Fruit fly (Drosophila melanogaster) whole organism, embryonic: ENCODE measurements around the gene CG1213.

Experiments
- Ada2b ChIP-seq: fragments of 200-800 bp; sonication (Bioruptor generic); IDR thresholded peaks from 2 replicates; pipeline ENCODE4 v1.3.6; 2022; ENCODE audit warnings: missing biosample characterization, missing genetic modification characterization
- Antp ChIP-seq: fragments of 200-800 bp; sonication (Bioruptor generic); optimal IDR thresholded peaks from 3 replicates; lab custom pipeline; 2016; ENCODE audit warnings: missing biosample characterization, missing genetic modification characterization
- B-H1 ChIP-seq: fragments of 200-800 bp; sonication (Bioruptor generic); IDR thresholded peaks from 3 replicates; pipeline ENCODE4 v1.3.6; 2022; ENCODE audit warnings: missing biosample characterization, missing genetic modification characterization
- C15 ChIP-seq: fragments of 200-800 bp; sonication (Bioruptor generic); IDR thresholded peaks from 3 replicates; pipeline ENCODE4 v1.3.6; 2022; ENCODE audit warnings: missing biosample characterization, missing genetic modification characterization
- CG10543 ChIP-seq: fragments of 200-800 bp; sonication (Bioruptor generic); optimal IDR thresholded peaks from 3 replicates; lab custom pipeline; 2017; ENCODE audit warnings: missing biosample characterization, mild to moderate bottlenecking, missing genetic modification characterization, moderate library complexity
- CG11093 ChIP-seq: fragments of 200-800 bp; sonication (Bioruptor generic); IDR thresholded peaks from 3 replicates; pipeline ENCODE4 v1.3.6; 2022; ENCODE audit warnings: missing biosample characterization, missing genetic modification characterization
- CG11247 ChIP-seq: fragments of 200-800 bp; sonication (Bioruptor generic); IDR thresholded peaks from 2 replicates; pipeline ENCODE4 v1.3.6; 2022; ENCODE audit warnings: missing biosample characterization, missing genetic modification characterization
- CG11560 ChIP-seq: fragments of 200-800 bp; sonication (Bioruptor generic); IDR thresholded peaks from 3 replicates; pipeline ENCODE4 v1.3.6; 2022; ENCODE audit warnings: missing biosample characterization, missing genetic modification characterization
- CG13287 ChIP-seq: fragments of 200-800 bp; sonication (Bioruptor generic); IDR thresholded peaks from 2 replicates; pipeline ENCODE4 v1.3.6; 2022; ENCODE audit warnings: missing biosample characterization, missing genetic modification characterization; ENCODE audit not compliant: partially characterized antibody
- CG15479 ChIP-seq: fragments of 200-800 bp; sonication (Bioruptor generic); optimal IDR thresholded peaks from 3 replicates; lab custom pipeline; 2019; ENCODE audit warnings: missing biosample characterization, mild to moderate bottlenecking, missing genetic modification characterization, moderate library complexity
- CG17359 ChIP-seq: fragments of 200-800 bp; sonication (Bioruptor generic); optimal IDR thresholded peaks from 3 replicates; lab custom pipeline; 2018; ENCODE audit warnings: missing biosample characterization, mild to moderate bottlenecking, missing genetic modification characterization, moderate library complexity
- CG2202 ChIP-seq: fragments of 200-800 bp; sonication (Bioruptor generic); optimal IDR thresholded peaks from 2 replicates; lab custom pipeline; 2018; ENCODE audit warnings: missing biosample characterization, mild to moderate bottlenecking, missing genetic modification characterization
- CG30431 ChIP-seq: fragments of 200-800 bp; sonication (Bioruptor generic); optimal IDR thresholded peaks from 2 replicates; lab custom pipeline; 2017; ENCODE audit warnings: missing biosample characterization, missing genetic modification characterization
- CG32532 ChIP-seq: fragments of 200-800 bp; sonication (Bioruptor generic); IDR thresholded peaks from 2 replicates; pipeline ENCODE4 v1.3.6; 2022; ENCODE audit warnings: missing biosample characterization, missing genetic modification characterization
- CG34422 ChIP-seq: fragments of 200-800 bp; sonication (Bioruptor generic); IDR thresholded peaks from 3 replicates; pipeline ENCODE4 v1.3.6; 2022; ENCODE audit warnings: missing biosample characterization, missing genetic modification characterization
- CG3726 ChIP-seq: fragments of 200-800 bp; sonication (Bioruptor generic); IDR thresholded peaks from 3 replicates; pipeline ENCODE4, ENCODE4 v1.3.6; 2022; ENCODE audit warnings: missing biosample characterization, missing genetic modification characterization
- CG3995 ChIP-seq: fragments of 200-800 bp; sonication (Bioruptor generic); optimal IDR thresholded peaks from 3 replicates; lab custom pipeline; 2016; ENCODE audit warnings: missing biosample characterization, missing genetic modification characterization
- CG4282 ChIP-seq: fragments of 200-800 bp; sonication (Bioruptor generic); optimal IDR thresholded peaks from 2 replicates; lab custom pipeline; 2016; ENCODE audit warnings: missing biosample characterization, missing genetic modification characterization
- CG43689 ChIP-seq: fragments of 200-800 bp; sonication (Bioruptor generic); IDR thresholded peaks from 2 replicates; pipeline ENCODE4 v1.3.6; 2022; ENCODE audit warnings: missing biosample characterization, missing genetic modification characterization
- CG4424 ChIP-seq: fragments of 200-800 bp; sonication (Bioruptor generic); optimal IDR thresholded peaks from 3 replicates; lab custom pipeline; 2016; ENCODE audit warnings: missing biosample characterization, missing genetic modification characterization
- CG4820 ChIP-seq: fragments of 200-800 bp; sonication (Bioruptor generic); optimal IDR thresholded peaks from 3 replicates; lab custom pipeline; 2016; ENCODE audit warnings: missing biosample characterization, missing genetic modification characterization
- CG7839 ChIP-seq: fragments of 200-800 bp; sonication (Bioruptor generic); optimal IDR thresholded peaks from 3 replicates; lab custom pipeline; 2018; ENCODE audit warnings: missing biosample characterization, mild to moderate bottlenecking, missing genetic modification characterization, moderate library complexity
- CG9876 ChIP-seq: fragments of 200-800 bp; sonication (Bioruptor generic); optimal IDR thresholded peaks from 2 replicates; lab custom pipeline; 2016; ENCODE audit warnings: missing biosample characterization, missing genetic modification characterization
- Hr51 ChIP-seq, 2 experiments: fragments of 200-800 bp; sonication (Bioruptor generic); optimal IDR thresholded peaks; 2 replicates in 1 of 2; 3 replicates in 1 of 2; lab custom pipeline; 2016 to 2018; ENCODE audit warnings: missing biosample characterization in 2 of 2, missing genetic modification characterization in 2 of 2, mild to moderate bottlenecking in 1 of 2, moderate library complexity in 1 of 2
- MTF-1 ChIP-seq: fragments of 200-800 bp; sonication (Bioruptor generic); optimal IDR thresholded peaks from 2 replicates; lab custom pipeline; 2018; ENCODE audit warnings: missing biosample characterization, mild to moderate bottlenecking, missing genetic modification characterization, borderline replicate concordance
- NK7.1 ChIP-seq: fragments of 200-800 bp; sonication (Bioruptor generic); optimal IDR thresholded peaks from 3 replicates; lab custom pipeline; 2016; ENCODE audit warnings: missing biosample characterization, missing genetic modification characterization
- Nf-YC ChIP-seq: fragments of 200-800 bp; optimal IDR thresholded peaks from 3 replicates; lab custom pipeline; 2019; ENCODE audit warnings: missing biosample characterization, mild to moderate bottlenecking, missing genetic modification characterization, moderate library complexity
- Pdp1 ChIP-seq, 2 experiments: fragments of 200-800 bp; sonication (Bioruptor generic); optimal IDR thresholded peaks; 3 replicates each; lab custom pipeline; 2016; ENCODE audit warnings: missing biosample characterization in 2 of 2, missing genetic modification characterization in 2 of 2, mild to moderate bottlenecking in 1 of 2, moderate library complexity in 1 of 2
- Ptx1 ChIP-seq: fragments of 200-800 bp; sonication (Bioruptor generic); IDR thresholded peaks from 2 replicates; pipeline ENCODE4 v1.3.6; 2022; ENCODE audit warnings: missing biosample characterization, missing genetic modification characterization
- Six4 ChIP-seq: fragments of 200-800 bp; sonication (Bioruptor generic); optimal IDR thresholded peaks from 2 replicates; lab custom pipeline; 2016; ENCODE audit warnings: missing biosample characterization, missing genetic modification characterization
- Sry-δ ChIP-seq: fragments of 200-800 bp; sonication (Bioruptor generic); optimal IDR thresholded peaks from 2 replicates; lab custom pipeline; 2016; ENCODE audit warnings: missing biosample characterization, missing genetic modification characterization
- Stat92E ChIP-seq, 3 experiments: fragments of >200 bp in 2 of 3; fragments of 200-800 bp in 1 of 3; sonication (Bioruptor generic) in 1 of 3; optimal IDR thresholded peaks; 2 replicates each; lab custom pipeline; 2017 to 2019; ENCODE audit warnings: missing biosample characterization in 3 of 3, missing genetic modification characterization in 3 of 3, mild to moderate bottlenecking in 1 of 3, moderate library complexity in 1 of 3
- al ChIP-seq: fragments of 200-800 bp; sonication (Bioruptor generic); IDR thresholded peaks from 2 replicates; pipeline ENCODE4 v1.3.6; 2022; ENCODE audit warnings: missing biosample characterization, missing genetic modification characterization
- ap ChIP-seq: fragments of 200-800 bp; sonication (Bioruptor generic); IDR thresholded peaks from 2 replicates; pipeline ENCODE4 v1.3.6; 2022; ENCODE audit warnings: missing biosample characterization, missing genetic modification characterization
- ara ChIP-seq: fragments of 200-800 bp; sonication (Bioruptor generic); IDR thresholded peaks from 2 replicates; pipeline ENCODE4 v1.3.6; 2022; ENCODE audit warnings: missing biosample characterization, missing genetic modification characterization
- dpn ChIP-seq, 2 experiments: fragments of 200-800 bp; sonication (Bioruptor generic); optimal IDR thresholded peaks; 3 replicates each; lab custom pipeline; 2016; ENCODE audit warnings: missing biosample characterization in 2 of 2, missing genetic modification characterization in 2 of 2
- dysf ChIP-seq: fragments of 200-800 bp; sonication (Bioruptor generic); IDR thresholded peaks from 3 replicates; pipeline ENCODE4 v1.3.6; 2022; ENCODE audit warnings: missing biosample characterization, missing genetic modification characterization
- fu2 ChIP-seq: fragments of 200-800 bp; sonication (Bioruptor generic); optimal IDR thresholded peaks from 2 replicates; lab custom pipeline; 2016; ENCODE audit warnings: missing biosample characterization, missing genetic modification characterization
- gem ChIP-seq: fragments of 200-800 bp; sonication (Bioruptor generic); optimal IDR thresholded peaks from 2 replicates; lab custom pipeline; 2019; ENCODE audit warnings: missing biosample characterization, mild to moderate bottlenecking, missing genetic modification characterization, moderate library complexity
- lbe ChIP-seq: fragments of 200-800 bp; sonication (Bioruptor generic); optimal IDR thresholded peaks from 2 replicates; lab custom pipeline; 2016; ENCODE audit warnings: missing biosample characterization, mild to moderate bottlenecking, missing genetic modification characterization
- lmd ChIP-seq: fragments of 200-800 bp; sonication (Bioruptor generic); IDR thresholded peaks from 2 replicates; pipeline ENCODE4 v1.3.6; 2022; ENCODE audit warnings: missing biosample characterization, missing genetic modification characterization
- nau ChIP-seq: fragments of 200-800 bp; sonication (Bioruptor generic); optimal IDR thresholded peaks from 3 replicates; lab custom pipeline; 2017; ENCODE audit warnings: missing biosample characterization, mild to moderate bottlenecking, missing genetic modification characterization, missing genetic modification reagents
- nmo ChIP-seq: fragments of 200-800 bp; sonication (Bioruptor generic); optimal IDR thresholded peaks from 2 replicates; lab custom pipeline; 2018; ENCODE audit warnings: missing biosample characterization, mild to moderate bottlenecking, missing genetic modification characterization, moderate library complexity
- pan ChIP-seq, 4 experiments: fragments of >200 bp in 3 of 4; fragments of 200-800 bp in 1 of 4; sonication (Bioruptor generic) in 1 of 4; optimal IDR thresholded peaks in 3 of 4; IDR thresholded peaks in 1 of 4; 2 replicates each; pipeline versions ENCODE4 v1.3.6 to Lab custom; 2017 to 2022; ENCODE audit warnings: missing biosample characterization in 2 of 4, missing genetic modification characterization in 2 of 4, mixed read lengths in 1 of 4
- pnt ChIP-seq: fragments of 200-800 bp; sonication (Bioruptor generic); optimal IDR thresholded peaks from 3 replicates; lab custom pipeline; 2016; ENCODE audit warnings: missing biosample characterization, missing genetic modification characterization
- row ChIP-seq: fragments of 200-800 bp; sonication (Bioruptor generic); IDR thresholded peaks from 3 replicates; pipeline ENCODE4 v1.3.6; 2022; ENCODE audit warnings: missing biosample characterization, missing genetic modification characterization
- sens ChIP-seq: fragments of 200-800 bp; sonication (Bioruptor generic); peaks from one replicate; lab custom pipeline; 2016; ENCODE audit warnings: missing biosample characterization, missing genetic modification characterization
- slou ChIP-seq: fragments of 200-800 bp; sonication (Bioruptor generic); optimal IDR thresholded peaks from 3 replicates; lab custom pipeline; 2016; ENCODE audit warnings: missing biosample characterization, missing genetic modification characterization
- so ChIP-seq: fragments of 200-800 bp; sonication (Bioruptor generic); IDR thresholded peaks from 3 replicates; pipeline ENCODE4 v1.3.6; 2022; ENCODE audit warnings: missing biosample characterization, missing genetic modification characterization

CG1213 gene

DNA sequence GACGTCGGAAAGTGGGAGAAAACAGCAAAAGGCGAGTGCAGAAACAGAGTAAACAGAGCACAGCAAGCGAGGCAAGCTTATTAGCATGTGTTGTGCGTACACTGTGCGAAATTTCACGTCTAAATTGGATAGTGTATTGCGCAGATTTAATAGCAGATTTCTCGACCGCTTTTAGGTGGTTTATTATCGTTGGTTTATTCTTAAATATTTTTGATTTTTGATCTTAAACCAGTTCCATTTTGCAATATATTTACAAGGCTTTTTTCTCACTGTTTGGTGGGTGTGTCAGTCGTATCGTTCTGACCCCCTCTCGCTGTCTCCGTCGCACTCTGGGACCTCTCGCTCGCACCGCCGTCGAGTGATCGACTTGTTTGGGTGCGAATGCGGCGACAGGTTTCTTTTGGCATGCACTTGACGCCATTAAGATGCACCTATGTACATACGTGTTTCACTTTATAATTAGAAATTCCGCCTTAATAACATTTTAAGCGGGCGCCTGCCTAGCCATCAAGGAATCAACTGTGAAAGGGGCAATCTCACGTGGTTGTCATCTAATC, 6.9 kb upstream of the CG1213 start (continued):
- TF ChIP-seq CG32532 (GFP tag; lab: Robert Waterston, UW): peak; percentile 40; the same call in 1 of the 2 replicates
- TF ChIP-seq ap (GFP tag; lab: Robert Waterston, UW): peak; percentile 16; the same call in 1 of the 2 replicates
- no peak for TF ChIP-seq pnt (GFP tag; lab: Kevin White, UChicago)
- TF ChIP-seq al (GFP tag; lab: Robert Waterston, UW): 0 out of 2 replicates have a peak, but pooled peaks have one; percentile 28
- no peak for TF ChIP-seq CG3995 (GFP tag; lab: Kevin White, UChicago)
- no peak for TF ChIP-seq MTF-1
- TF ChIP-seq ara (GFP tag; lab: Robert Waterston, UW): peak; percentile 48; the same call in 1 of the 2 replicates
- peak; percentile 28 for TF ChIP-seq CG17359 (tag; lab: Kevin White, UChicago)
- TF ChIP-seq lmd (GFP tag; lab: Robert Waterston, UW): 0 out of 2 replicates have a peak, but pooled peaks have one; percentile 14
- 0 out of 3 replicates have a peak, but pooled peaks have one; percentile 19 for TF ChIP-seq C15
- TF ChIP-seq CG3726 (GFP tag; lab: Robert Waterston, UW): no peak
- TF ChIP-seq lbe (GFP tag; lab: Kevin White, UChicago): peak; percentile 49
- TF ChIP-seq CG11093 (GFP tag; lab: Robert Waterston, UW): 0 out of 3 replicates have a peak, but pooled peaks have one; percentile 10
- 0 out of 3 replicates have a peak, but pooled peaks have one; percentile 18 for TF ChIP-seq CG34422 (GFP tag; lab: Robert Waterston, UW)
- no peak for TF ChIP-seq Six4
- TF ChIP-seq NK7.1 (GFP tag; lab: Kevin White, UChicago): no peak
- peak; percentile 31; the same call in 1 of the 3 replicates for TF ChIP-seq dysf (GFP tag; lab: Robert Waterston, UW)
- TF ChIP-seq nau (GFP tag; lab: Kevin White, UChicago): no peak
- no peak for TF ChIP-seq Stat92E (GFP tag; optimal IDR thresholded peaks at IDR 0.05; lab: Kevin White, UChicago)
- peak; percentile 49; the same call in 1 of the 2 replicates for TF ChIP-seq Ptx1 (GFP tag; lab: Robert Waterston, UW)
- TF ChIP-seq Sry-δ (GFP tag; lab: Kevin White, UChicago): peak; percentile 2
- TF ChIP-seq CG15479 (GFP tag; lab: Kevin White, UChicago): no peak
- TF ChIP-seq CG30431 (GFP tag; lab: Kevin White, UChicago): no peak
- peak; percentile 11 for TF ChIP-seq Antp (GFP tag; lab: Kevin White, UChicago)
- no peak for TF ChIP-seq Nf-YC (tag; lab: Kevin White, UChicago)
- no peak for TF ChIP-seq B-H1 (GFP tag; lab: Robert Waterston, UW)
- TF ChIP-seq CG7839 (tag; lab: Kevin White, UChicago): peak; percentile 32
- TF ChIP-seq CG4820 (GFP tag; lab: Kevin White, UChicago): peak; percentile 9
- peak; percentile 75 for TF ChIP-seq sens
- TF ChIP-seq CG43689 (GFP tag; lab: Robert Waterston, UW): no peak
- no peak for TF ChIP-seq CG4424 (GFP tag; lab: Kevin White, UChicago)
- no peak for TF ChIP-seq slou (GFP tag; lab: Kevin White, UChicago)
- no peak for TF ChIP-seq pan (optimal IDR thresholded peaks at IDR 0.05; lab: Kevin White, UChicago)
- peak in 1 of 2 experiments; percentile 54 for TF ChIP-seq pan (GFP tag; optimal IDR thresholded peaks at IDR 0.05 in 1 of 2, IDR thresholded peaks at IDR 0.05 in 1 of 2)
- TF ChIP-seq CG9876 (GFP tag; lab: Kevin White, UChicago): no peak
- peak; percentile 58 for TF ChIP-seq row (GFP tag; lab: Robert Waterston, UW)
- peak in 1 of 2 experiments; percentile 11 for TF ChIP-seq dpn (GFP tag; optimal IDR thresholded peaks at IDR 0.05; lab: Kevin White, UChicago)
- no peak for TF ChIP-seq CG2202 (tag; lab: Kevin White, UChicago)
- TF ChIP-seq fu2 (GFP tag; lab: Kevin White, UChicago): no peak
- TF ChIP-seq so (GFP tag; lab: Robert Waterston, UW): 0 out of 3 replicates have a peak, but pooled peaks have one; percentile 39
- no peak for TF ChIP-seq CG4282 (GFP tag; lab: Kevin White, UChicago)
- peak; percentile 44 for TF ChIP-seq gem (tag; lab: Kevin White, UChicago)
- no peak for TF ChIP-seq CG11247 (GFP tag; lab: Robert Waterston, UW)
- TF ChIP-seq Hr51 (GFP tag; optimal IDR thresholded peaks at IDR 0.05; lab: Kevin White, UChicago): peak in 1 of 2 experiments; percentile 19
- no peak for TF ChIP-seq CG10543
- peak in 1 of 2 experiments; percentile 24 for TF ChIP-seq Pdp1 (GFP tag; optimal IDR thresholded peaks at IDR 0.05; lab: Kevin White, UChicago)
- no peak for TF ChIP-seq CG13287 (GFP tag; lab: Robert Waterston, UW)
- peak; percentile 26; the same call in 1 of the 2 replicates for TF ChIP-seq Ada2b
- peak; percentile 25 for TF ChIP-seq nmo (GFP tag; lab: Kevin White, UChicago)
- TF ChIP-seq CG11560 (tag; lab: Robert Waterston, UW): no peak
